Worm (Caenorhabditis elegans): ENCODE results near the gene rad-51.
A peak's percentile ranks its signal among the peaks of the same experiment; 100 is the strongest.

The rad-51 gene

ce11 chrIV:10284194-10284910, at the start of gene rad-51 (continued):
- TF ChIP-seq ceh-82 (tag; optimal IDR thresholded peaks at IDR 0.05) (peak in 2 of 3 experiments; percentile 55 to 75), mef-2 (tag; optimal IDR thresholded peaks at IDR 0.05) (no peak), nhr-12 (tag; optimal IDR thresholded peaks at IDR 0.05) (no peak), mep-1 (tag; optimal IDR thresholded peaks at IDR 0.05) (peak; percentile 80), unc-98 (GFP tag; IDR thresholded peaks at IDR 0.05) (no peak), xbp-1 (tag; optimal IDR thresholded peaks at IDR 0.05) (peak; percentile 45), swsn-7 (tag; optimal IDR thresholded peaks at IDR 0.05) (peak; percentile 42), unc-30 (tag; optimal IDR thresholded peaks at IDR 0.05) (no peak), fkh-8 (tag; optimal IDR thresholded peaks at IDR 0.05) (peak; percentile 51), C04F5.9 (tag; optimal IDR thresholded peaks at IDR 0.05) (no peak), isw-1 (GFP tag; IDR thresholded peaks at IDR 0.05) (peak; percentile 24; the same call in 1 of the 2 replicates), tlp-1 (tag; optimal IDR thresholded peaks at IDR 0.05) (no peak), nhr-77 (tag; optimal IDR thresholded peaks at IDR 0.05) (peak; percentile 39), efl-1 (optimal IDR thresholded peaks at IDR 0.05) (peak; percentile 57 to 89), efl-1 (GFP tag; optimal IDR thresholded peaks at IDR 0.05 in 1 of 2) (peak; percentile 86 to 98), vab-15 (tag; optimal IDR thresholded peaks at IDR 0.05) (no peak), ama-1 (optimal IDR thresholded peaks at IDR 0.05) (no peak), irx-1 (tag; optimal IDR thresholded peaks at IDR 0.05) (no peak), tbx-2 (tag; optimal IDR thresholded peaks at IDR 0.05) (no peak)

- TF ChIP-seq nhr-71 (tag; optimal IDR thresholded peaks at IDR 0.05) (no peak), unc-86 (tag; optimal IDR thresholded peaks at IDR 0.05) (no peak), jun-1 (tag; optimal IDR thresholded peaks at IDR 0.05) (no peak), lin-35 (GFP tag; optimal IDR thresholded peaks at IDR 0.05) (peak in 1 of 2 experiments; percentile 26), tbx-2 (tag; optimal IDR thresholded peaks at IDR 0.05) (no peak), aly-2 (tag; optimal IDR thresholded peaks at IDR 0.05) (no peak), ceh-82 (tag; optimal IDR thresholded peaks at IDR 0.05) (no peak), sptf-1 (tag; optimal IDR thresholded peaks at IDR 0.05) (no peak), ceh-63 (GFP tag; optimal IDR thresholded peaks at IDR 0.05) (no peak), nhr-76 (tag; optimal IDR thresholded peaks at IDR 0.05) (no peak), hpl-2 (GFP tag; optimal IDR thresholded peaks at IDR 0.05) (no peak), zip-4 (GFP tag; optimal IDR thresholded peaks at IDR 0.05) (no peak), F16B12.6 (tag; optimal IDR thresholded peaks at IDR 0.05) (no peak), snpc-4 (tag; optimal IDR thresholded peaks at IDR 0.05) (no peak), mdl-1 (tag; optimal IDR thresholded peaks at IDR 0.05) (peak in 1 of 2 experiments; percentile 17), elt-3 (tag; optimal IDR thresholded peaks at IDR 0.05) (no peak), alr-1 (tag; optimal IDR thresholded peaks at IDR 0.05; ENCODE audit: borderline replicate concordance) (no peak), unc-98 (GFP tag; IDR thresholded peaks at IDR 0.05) (no peak), lin-14 (GFP tag; optimal IDR thresholded peaks at IDR 0.05) (peak; percentile 45), fos-1 (tag; optimal IDR thresholded peaks at IDR 0.05) (no peak), mef-2 (tag; optimal IDR thresholded peaks at IDR 0.05) (no peak), dpl-1 (GFP tag; optimal IDR thresholded peaks at IDR 0.05) (no peak), efl-1 (optimal IDR thresholded peaks at IDR 0.05) (no peak), efl-1 (GFP tag; optimal IDR thresholded peaks at IDR 0.05 in 1 of 2) (peak in 1 of 2 experiments; percentile 22), unc-30 (tag; optimal IDR thresholded peaks at IDR 0.05) (no peak), ztf-4 (tag; optimal IDR thresholded peaks at IDR 0.05) (no peak), nhr-90 (tag; optimal IDR thresholded peaks at IDR 0.05; ENCODE audit: poor library complexity) (no peak), C16A3.4 (tag; optimal IDR thresholded peaks at IDR 0.05) (no peak), C34B4.2 (tag; optimal IDR thresholded peaks at IDR 0.05) (no peak), lsy-2 (tag; optimal IDR thresholded peaks at IDR 0.05) (no peak), C04F5.9 (tag; optimal IDR thresholded peaks at IDR 0.05) (no peak), unc-130 (tag; optimal IDR thresholded peaks at IDR 0.05) (no peak), skn-1 (tag; optimal IDR thresholded peaks at IDR 0.05) (no peak), ama-1 (optimal IDR thresholded peaks at IDR 0.05) (no peak), isw-1 (GFP tag; IDR thresholded peaks at IDR 0.05) (no peak), irx-1 (tag; optimal IDR thresholded peaks at IDR 0.05) (no peak), elt-2 (tag; optimal IDR thresholded peaks at IDR 0.05) (peak; percentile 71), pag-3 (tag; optimal IDR thresholded peaks at IDR 0.05; ENCODE audit: borderline replicate concordance, insufficient read depth) (no peak), mep-1 (tag; optimal IDR thresholded peaks at IDR 0.05) (no peak), hlh-4 (tag; optimal IDR thresholded peaks at IDR 0.05) (no peak), nhr-77 (tag; optimal IDR thresholded peaks at IDR 0.05) (peak; percentile 29), pax-3 (tag; optimal IDR thresholded peaks at IDR 0.05) (no peak), nhr-12 (tag; optimal IDR thresholded peaks at IDR 0.05) (no peak), nhr-85 (tag) (no peak)
Measured at ce11 chrIV:10331882-10332281, 47.8 kb upstream of the rad-51 start.

Data from whole organism, L1 larva.